Worm (Caenorhabditis elegans): Measurements from ENCODE around the gene nmat-1.

ce11 chrX:11967034-11967433 is 50.8 kb downstream of the nmat-1 start:
- TF ChIP-seq ceh-13 (GFP tag; optimal IDR thresholded peaks at IDR 0.05) (no peak), sea-1 (GFP tag; conservative IDR thresholded peaks at IDR 0.05) (no peak), ama-1 (optimal IDR thresholded peaks at IDR 0.05) (no peak), scrt-1 (GFP tag; IDR thresholded peaks at IDR 0.05) (no peak), F13C5.2 (tag; optimal IDR thresholded peaks at IDR 0.05) (no peak), pes-1 (GFP tag; IDR thresholded peaks at IDR 0.05) (no peak), B0310.2 (tag; optimal IDR thresholded peaks at IDR 0.05) (no peak), flt-1 (GFP tag; IDR thresholded peaks at IDR 0.05) (no peak)
